Fruit fly (Drosophila melanogaster) S2 (cell line): Measurements from ENCODE around the gene Wdr92.

Experiments used
- CG8478 ChIP-seq: fragments of >200 bp; optimal IDR thresholded peaks from 2 replicates; lab custom pipeline; 2018
- CTCF ChIP-seq, 2 experiments: fragments of >200 bp; optimal IDR thresholded peaks; 2 replicates each; lab custom pipeline; 2018

DNA sequence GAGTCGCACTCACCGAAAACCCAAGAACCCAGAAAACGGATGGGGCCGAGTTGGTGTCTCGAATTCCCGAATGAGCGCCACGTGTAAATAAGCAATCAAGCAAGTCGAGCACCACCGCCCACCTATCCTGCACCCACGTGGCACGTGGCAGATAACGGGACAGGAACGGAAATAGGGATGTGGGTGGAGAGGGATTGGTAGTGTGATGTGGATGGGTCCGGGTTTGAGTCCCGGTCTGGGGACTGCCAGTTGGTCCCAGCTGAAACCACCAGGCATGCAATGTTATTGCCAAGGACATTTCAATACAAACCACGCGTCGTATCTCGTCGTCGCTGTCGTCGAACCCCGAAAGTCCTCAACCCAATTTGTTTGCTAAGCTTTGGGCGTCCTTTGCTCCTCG lies 37.5 kb downstream of the Wdr92 start:
- TF ChIP-seq CG8478 (lab: Kevin White, UChicago) (no peak), CTCF (optimal IDR thresholded peaks at IDR 0.05; lab: Kevin White, UChicago) (no peak)
